Fruit fly (Drosophila melanogaster) whole organism, embryonic: ENCODE data around the gene Obp73a.

Source experiments
- Blimp-1 ChIP-seq: fragments of 200-800 bp; sonication (Bioruptor generic); optimal IDR thresholded peaks from 3 replicates; lab custom pipeline; 2018; ENCODE audit warnings: missing biosample characterization, missing genetic modification characterization, mild to moderate bottlenecking, moderate library complexity, missing genetic modification reagents
- CG10565 ChIP-seq: fragments of 200-800 bp; sonication (Bioruptor generic); optimal IDR thresholded peaks from 3 replicates; lab custom pipeline; 2016; ENCODE audit warnings: missing biosample characterization, mild to moderate bottlenecking, missing genetic modification characterization
- CG10979 ChIP-seq: fragments of 200-800 bp; sonication (Bioruptor generic); optimal IDR thresholded peaks from 2 replicates; lab custom pipeline; 2018; ENCODE audit warnings: missing biosample characterization, mild to moderate bottlenecking, missing genetic modification characterization, moderate library complexity
- CG11560 ChIP-seq: fragments of 200-800 bp; sonication (Bioruptor generic); IDR thresholded peaks from 3 replicates; pipeline ENCODE4 v1.3.6; 2022; ENCODE audit warnings: missing biosample characterization, missing genetic modification characterization
- CG12391 ChIP-seq: fragments of 200-800 bp; sonication (Bioruptor generic); optimal IDR thresholded peaks from 3 replicates; lab custom pipeline; 2018; ENCODE audit warnings: missing biosample characterization, mild to moderate bottlenecking, missing genetic modification characterization, moderate library complexity
- CG12769 ChIP-seq: fragments of 200-800 bp; sonication (Bioruptor generic); optimal IDR thresholded peaks from 2 replicates; lab custom pipeline; 2019; ENCODE audit warnings: missing biosample characterization, mild to moderate bottlenecking, missing genetic modification characterization, moderate library complexity
- CG14014 ChIP-seq: fragments of 200-800 bp; sonication (Bioruptor generic); IDR thresholded peaks from 2 replicates; pipeline ENCODE4 v1.3.6; 2022; ENCODE audit warnings: missing biosample characterization, missing genetic modification characterization
- CG16863 ChIP-seq: fragments of 200-800 bp; sonication (Bioruptor generic); optimal IDR thresholded peaks from 3 replicates; lab custom pipeline; 2016; ENCODE audit warnings: missing biosample characterization, missing genetic modification characterization
- CG17186 ChIP-seq: fragments of 200-800 bp; sonication (Bioruptor generic); optimal IDR thresholded peaks from 3 replicates; lab custom pipeline; 2017; ENCODE audit warnings: missing biosample characterization, missing genetic modification reagents, missing genetic modification characterization
- CG17612 ChIP-seq: fragments of 200-800 bp; sonication (Bioruptor generic); IDR thresholded peaks from 2 replicates; pipeline ENCODE4 v1.3.6; 2022; ENCODE audit warnings: missing biosample characterization, missing genetic modification characterization
- CG2678 ChIP-seq: fragments of 200-800 bp; sonication (Bioruptor generic); optimal IDR thresholded peaks from 3 replicates; lab custom pipeline; 2019; ENCODE audit warnings: missing biosample characterization, mild to moderate bottlenecking, missing genetic modification characterization, moderate library complexity
- CG30403 ChIP-seq: fragments of 200-800 bp; sonication (Bioruptor generic); optimal IDR thresholded peaks from 3 replicates; lab custom pipeline; 2016; ENCODE audit warnings: missing biosample characterization, missing genetic modification characterization
- CG31388 ChIP-seq: fragments of 200-800 bp; sonication (Bioruptor generic); optimal IDR thresholded peaks from 2 replicates; lab custom pipeline; 2016; ENCODE audit warnings: missing biosample characterization, missing genetic modification characterization
- CG33213 ChIP-seq: fragments of 200-800 bp; sonication (Bioruptor generic); optimal IDR thresholded peaks from 3 replicates; lab custom pipeline; 2016; ENCODE audit warnings: missing biosample characterization, missing genetic modification characterization
- CG4424 ChIP-seq: fragments of 200-800 bp; sonication (Bioruptor generic); optimal IDR thresholded peaks from 3 replicates; lab custom pipeline; 2016; ENCODE audit warnings: missing biosample characterization, missing genetic modification characterization
- CG8388 ChIP-seq: fragments of 200-800 bp; sonication (Bioruptor generic); optimal IDR thresholded peaks from 2 replicates; lab custom pipeline; 2019; ENCODE audit warnings: missing biosample characterization, mild to moderate bottlenecking, missing genetic modification characterization, moderate library complexity
- CG8478 ChIP-seq: fragments of >200 bp; optimal IDR thresholded peaks from 2 replicates; lab custom pipeline; 2018
- CG9932 ChIP-seq: fragments of 200-800 bp; sonication (Bioruptor generic); IDR thresholded peaks from 2 replicates; pipeline ENCODE4 v1.3.6; 2022; ENCODE audit warnings: missing biosample characterization, missing genetic modification characterization
- CHES-1-like ChIP-seq: fragments of 200-800 bp; sonication (Bioruptor generic); optimal IDR thresholded peaks from 2 replicates; lab custom pipeline; 2016; ENCODE audit warnings: missing biosample characterization, missing genetic modification characterization
- Chrac-16 ChIP-seq: fragments of 200-800 bp; sonication (Bioruptor generic); optimal IDR thresholded peaks from 3 replicates; lab custom pipeline; 2016; ENCODE audit warnings: missing biosample characterization, missing genetic modification characterization
- Ets65A ChIP-seq: fragments of 200-800 bp; sonication (Bioruptor generic); peaks from one replicate; lab custom pipeline; 2016; ENCODE audit warnings: missing biosample characterization, missing genetic modification characterization
- HLH3B ChIP-seq: fragments of 200-800 bp; sonication (Bioruptor generic); IDR thresholded peaks from 2 replicates; pipeline ENCODE4 v1.3.6; 2022; ENCODE audit warnings: missing biosample characterization, missing genetic modification characterization
- Kr ChIP-seq: fragments of 200-800 bp; sonication (Bioruptor generic); optimal IDR thresholded peaks from 2 replicates; lab custom pipeline; 2017; ENCODE audit warnings: missing biosample characterization, mild to moderate bottlenecking, missing genetic modification characterization
- Lim3 ChIP-seq: fragments of 200-800 bp; sonication (Bioruptor generic); IDR thresholded peaks from 2 replicates; pipeline ENCODE4 v1.3.6; 2022; ENCODE audit warnings: missing biosample characterization, missing genetic modification characterization
- Mad ChIP-seq: fragments of 200-800 bp; sonication (Bioruptor generic); optimal IDR thresholded peaks from 2 replicates; lab custom pipeline; 2016; ENCODE audit warnings: missing biosample characterization, missing genetic modification characterization
- Med ChIP-seq: fragments of 200-800 bp; sonication (Bioruptor generic); peaks from one replicate; lab custom pipeline; 2016; ENCODE audit warnings: missing biosample characterization, missing genetic modification characterization, mild to moderate bottlenecking, inconsistent platforms, moderate library complexity
- Opbp ChIP-seq: fragments of 200-800 bp; sonication (Bioruptor generic); IDR thresholded peaks from 3 replicates; pipeline ENCODE4 v1.3.6; 2022; ENCODE audit warnings: missing biosample characterization, missing genetic modification characterization; ENCODE audit not compliant: partially characterized antibody
- Rx ChIP-seq: fragments of 200-800 bp; sonication (Bioruptor generic); IDR thresholded peaks from 2 replicates; pipeline ENCODE4 v1.3.6; 2022; ENCODE audit warnings: missing biosample characterization, missing genetic modification characterization
- Vsx1 ChIP-seq: fragments of 200-800 bp; sonication (Bioruptor generic); optimal IDR thresholded peaks from 2 replicates; lab custom pipeline; 2017; ENCODE audit warnings: missing biosample characterization, mild to moderate bottlenecking, missing genetic modification characterization, missing genetic modification reagents
- ci ChIP-seq: fragments of 200-800 bp; sonication (Bioruptor generic); IDR thresholded peaks from 3 replicates; pipeline ENCODE4 v1.3.6; 2022; ENCODE audit warnings: missing biosample characterization, missing genetic modification characterization
- da ChIP-seq: fragments of 200-800 bp; sonication (Bioruptor generic); optimal IDR thresholded peaks from 2 replicates; lab custom pipeline; 2016; ENCODE audit warnings: missing biosample characterization, missing genetic modification characterization
- exex ChIP-seq: fragments of 200-800 bp; sonication (Bioruptor generic); optimal IDR thresholded peaks from 4 replicates; lab custom pipeline; 2018; ENCODE audit warnings: missing biosample characterization, mild to moderate bottlenecking, missing genetic modification characterization, moderate library complexity
- eyg ChIP-seq: fragments of 200-800 bp; sonication (Bioruptor generic); optimal IDR thresholded peaks from 3 replicates; lab custom pipeline; 2016; ENCODE audit warnings: missing biosample characterization, missing genetic modification characterization
- fd3F ChIP-seq: fragments of 200-800 bp; sonication (Bioruptor generic); optimal IDR thresholded peaks from 2 replicates; lab custom pipeline; 2018; ENCODE audit warnings: missing biosample characterization, mild to moderate bottlenecking, missing genetic modification characterization, moderate library complexity
- grau ChIP-seq: fragments of 200-800 bp; optimal IDR thresholded peaks from 3 replicates; lab custom pipeline; 2019; ENCODE audit warnings: missing biosample characterization, mild to moderate bottlenecking, missing genetic modification characterization, moderate library complexity
- h ChIP-seq: fragments of >200 bp; optimal IDR thresholded peaks from 2 replicates; lab custom pipeline; 2017
- ind ChIP-seq: fragments of 200-800 bp; sonication (Bioruptor generic); optimal IDR thresholded peaks from 3 replicates; lab custom pipeline; 2016; ENCODE audit warnings: missing biosample characterization, missing genetic modification characterization
- inv ChIP-seq: fragments of 200-800 bp; sonication (Bioruptor generic); IDR thresholded peaks from 2 replicates; pipeline ENCODE4 v1.3.6; 2022; ENCODE audit warnings: missing biosample characterization, missing genetic modification characterization; ENCODE audit not compliant: partially characterized antibody
- kni ChIP-seq: fragments of 200-800 bp; sonication (Bioruptor generic); optimal IDR thresholded peaks from 3 replicates; lab custom pipeline; 2017; ENCODE audit warnings: mild to moderate bottlenecking, missing biosample characterization, missing genetic modification reagents, missing genetic modification characterization
- lov ChIP-seq, 2 experiments: fragments of 200-800 bp in 1 of 2; fragments of >200 bp in 1 of 2; sonication (Bioruptor generic) in 1 of 2; IDR thresholded peaks in 1 of 2; optimal IDR thresholded peaks in 1 of 2; 2 replicates in 1 of 2; 3 replicates in 1 of 2; pipeline versions ENCODE4 v1.3.6 to Lab custom; 2017 to 2022; ENCODE audit warnings: missing biosample characterization in 1 of 2, missing genetic modification characterization in 1 of 2
- nerfin-2 ChIP-seq: fragments of 200-800 bp; sonication (Bioruptor generic); IDR thresholded peaks from 2 replicates; pipeline ENCODE4 v1.3.6; 2022; ENCODE audit warnings: missing biosample characterization, missing genetic modification characterization; ENCODE audit not compliant: partially characterized antibody
- psq ChIP-seq: fragments of 200-800 bp; sonication (Bioruptor generic); optimal IDR thresholded peaks from 2 replicates; lab custom pipeline; 2017; ENCODE audit warnings: missing biosample characterization, missing genetic modification characterization
- row ChIP-seq: fragments of 200-800 bp; sonication (Bioruptor generic); IDR thresholded peaks from 3 replicates; pipeline ENCODE4 v1.3.6; 2022; ENCODE audit warnings: missing biosample characterization, missing genetic modification characterization
- seq ChIP-seq: fragments of 200-800 bp; sonication (Bioruptor generic); IDR thresholded peaks from 2 replicates; pipeline ENCODE4 v1.3.6; 2022; ENCODE audit warnings: missing biosample characterization, missing genetic modification characterization
- slou ChIP-seq: fragments of 200-800 bp; sonication (Bioruptor generic); optimal IDR thresholded peaks from 3 replicates; lab custom pipeline; 2016; ENCODE audit warnings: missing biosample characterization, missing genetic modification characterization
- sob ChIP-seq: fragments of 200-800 bp; sonication (Bioruptor generic); IDR thresholded peaks from 2 replicates; pipeline ENCODE4 v1.3.6; 2022; ENCODE audit warnings: missing biosample characterization, missing genetic modification characterization
- sug ChIP-seq: fragments of 200-800 bp; optimal IDR thresholded peaks from 2 replicates; lab custom pipeline; 2019; ENCODE audit warnings: missing biosample characterization, mild to moderate bottlenecking, missing genetic modification characterization, moderate library complexity
- tup ChIP-seq: fragments of 200-800 bp; sonication (Bioruptor generic); optimal IDR thresholded peaks from 2 replicates; lab custom pipeline; 2016; ENCODE audit warnings: missing biosample characterization, mild to moderate bottlenecking, missing genetic modification characterization, moderate library complexity
- unpg ChIP-seq: fragments of 200-800 bp; sonication (Bioruptor generic); optimal IDR thresholded peaks from 3 replicates; lab custom pipeline; 2018; ENCODE audit warnings: missing biosample characterization, mild to moderate bottlenecking, missing genetic modification characterization, moderate library complexity
- vfl ChIP-seq: fragments of 200-800 bp; sonication (Bioruptor generic); optimal IDR thresholded peaks from 2 replicates; lab custom pipeline; 2016; ENCODE audit warnings: missing biosample characterization, missing genetic modification characterization
- zen ChIP-seq: fragments of 200-800 bp; sonication (Bioruptor generic); optimal IDR thresholded peaks from 3 replicates; lab custom pipeline; 2018; ENCODE audit warnings: missing biosample characterization, mild to moderate bottlenecking, missing genetic modification characterization, moderate library complexity

Obp73a gene

DNA sequence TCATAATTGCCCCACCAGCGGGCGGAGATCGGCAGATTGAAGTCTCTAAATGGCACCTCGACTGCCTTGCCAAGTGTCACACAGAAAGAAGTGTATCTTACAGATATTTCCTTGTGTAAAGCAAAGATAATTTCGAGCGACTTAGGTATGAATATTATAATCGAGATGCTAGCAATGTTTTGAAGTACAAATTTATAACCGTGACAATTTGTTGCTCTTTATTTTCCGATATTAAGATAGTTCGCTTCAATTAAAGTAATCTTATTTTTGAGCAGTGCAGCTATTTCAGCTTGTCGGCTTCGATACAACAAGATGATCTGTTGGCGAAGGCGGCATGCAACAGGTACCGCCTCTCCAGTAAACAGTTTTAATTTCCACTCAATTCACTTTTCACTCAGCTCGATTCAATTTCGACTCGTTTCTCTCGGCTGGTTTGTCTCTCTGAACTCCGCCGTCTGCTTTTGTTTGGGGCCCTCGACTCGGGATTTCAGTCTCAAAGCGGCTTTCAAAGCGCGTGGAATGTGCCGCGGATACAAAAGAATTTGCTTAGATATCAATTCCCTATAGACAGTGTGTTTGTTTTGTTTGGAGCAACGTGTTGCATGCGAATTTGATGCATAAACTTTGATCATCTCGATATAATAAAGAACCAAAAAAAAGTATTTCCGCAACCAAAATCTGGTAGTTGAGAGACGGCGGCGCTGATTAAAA, 28.2 kb upstream of the Obp73a start (continued):
- no peak for TF ChIP-seq CG12391 (tag; lab: Kevin White, UChicago)
- no peak for TF ChIP-seq CG14014 (GFP tag; lab: Robert Waterston, UW)
- TF ChIP-seq ind (GFP tag; lab: Kevin White, UChicago), result peak; percentile 2
- no peak for TF ChIP-seq CG12769 (tag; lab: Kevin White, UChicago)
- peak; percentile 63 for TF ChIP-seq CG10979 (tag; lab: Kevin White, UChicago)
- TF ChIP-seq CHES-1-like (GFP tag; lab: Kevin White, UChicago), result no peak
- TF ChIP-seq Mad, result no peak
- TF ChIP-seq tup, result no peak
- TF ChIP-seq CG31388 (GFP tag; lab: Kevin White, UChicago), result no peak
- TF ChIP-seq CG4424, result no peak
- TF ChIP-seq CG30403 (GFP tag; lab: Kevin White, UChicago), result no peak
- no peak for TF ChIP-seq CG33213
- no peak for TF ChIP-seq Chrac-16
- no peak for TF ChIP-seq sob
- peak; percentile 44; the same call in 1 of the 2 replicates for TF ChIP-seq HLH3B (GFP tag; lab: Robert Waterston, UW)
- peak; percentile 10 for TF ChIP-seq unpg (GFP tag; lab: Kevin White, UChicago)
- TF ChIP-seq Ets65A (GFP tag; lab: Kevin White, UChicago), result no peak
- TF ChIP-seq fd3F (GFP tag; lab: Kevin White, UChicago), result no peak
- no peak for TF ChIP-seq h
- no peak for TF ChIP-seq exex (tag; lab: Kevin White, UChicago)
- no peak for TF ChIP-seq Kr (GFP tag; lab: Kevin White, UChicago)
- peak; percentile 13 for TF ChIP-seq CG8388 (GFP tag; lab: Kevin White, UChicago)
- TF ChIP-seq CG8478 (lab: Kevin White, UChicago), result no peak
- peak; percentile 15 for TF ChIP-seq grau (tag; lab: Kevin White, UChicago)
- TF ChIP-seq seq (GFP tag; lab: Robert Waterston, UW), result no peak
- TF ChIP-seq Med (GFP tag; lab: Kevin White, UChicago), result peak; percentile 65
- TF ChIP-seq Rx, result no peak
- no peak for TF ChIP-seq Vsx1 (GFP tag; lab: Kevin White, UChicago)
- no peak for TF ChIP-seq eyg (GFP tag; lab: Kevin White, UChicago)
- TF ChIP-seq Opbp (GFP tag; lab: Robert Waterston, UW), result no peak
- TF ChIP-seq zen (tag; lab: Kevin White, UChicago), result no peak
- TF ChIP-seq CG11560 (tag; lab: Robert Waterston, UW), result no peak
- TF ChIP-seq kni (GFP tag; lab: Kevin White, UChicago), result no peak
- TF ChIP-seq CG17186, result no peak
- TF ChIP-seq slou (GFP tag; lab: Kevin White, UChicago), result no peak
- TF ChIP-seq Blimp-1 (GFP tag; lab: Kevin White, UChicago), result peak; percentile 14
- no peak for TF ChIP-seq Lim3 (GFP tag; lab: Robert Waterston, UW)
- TF ChIP-seq CG16863 (GFP tag; lab: Kevin White, UChicago), result peak; percentile 8
- TF ChIP-seq CG10565 (GFP tag; lab: Kevin White, UChicago), result no peak
- no peak for TF ChIP-seq vfl
- TF ChIP-seq inv (GFP tag; lab: Robert Waterston, UW), result no peak
- TF ChIP-seq CG9932, result no peak
- no peak for TF ChIP-seq psq (GFP tag; lab: Kevin White, UChicago)
- TF ChIP-seq row (GFP tag; lab: Robert Waterston, UW), result peak; percentile 27; the same call in 1 of the 3 replicates
- TF ChIP-seq ci (GFP tag; lab: Robert Waterston, UW), result no peak; the same call in 1 of the 3 replicates
- no peak for TF ChIP-seq nerfin-2 (GFP tag; lab: Robert Waterston, UW)
- TF ChIP-seq da, result no peak
- no peak for TF ChIP-seq sug (tag; lab: Kevin White, UChicago)
- no peak for TF ChIP-seq CG17612
- peak; percentile 64 for TF ChIP-seq CG2678
- no peak for TF ChIP-seq lov (optimal IDR thresholded peaks at IDR 0.05; lab: Kevin White, UChicago)
- TF ChIP-seq lov (GFP tag; IDR thresholded peaks at IDR 0.05; lab: Robert Waterston, UW), result no peak
